Worm (Caenorhabditis elegans) whole organism, L4 larva: ENCODE measurements around the gene W02A2.9.

Experiments used
- Y48G9A.11 ChIP-seq: fragments of 200-800 bp; sonication (Bioruptor generic); IDR thresholded peaks from 2 replicates; pipeline ENCODE4 v1.3.6; 2022; ENCODE audit warnings: missing genetic modification reagents, missing genetic modification characterization, missing compliant biosample characterization
- nhr-102 ChIP-seq: sonication (generic microtip); optimal IDR thresholded peaks from 2 replicates; lab custom pipeline; 2016; ENCODE audit warnings: mild to moderate bottlenecking, missing genetic modification characterization, moderate library complexity, missing compliant biosample characterization
- unc-39 ChIP-seq: sonication (generic microtip); optimal IDR thresholded peaks from 2 replicates; lab custom pipeline; 2017; ENCODE audit warnings: missing biosample characterization, missing genetic modification characterization
- zag-1 ChIP-seq: fragments of 150-350 bp; optimal IDR thresholded peaks from 2 replicates; lab custom pipeline; 2014; ENCODE audit warnings: missing biosample characterization, missing genetic modification characterization

ce11 chrIV:13369120-13369842 is 21.8 kb downstream of the W02A2.9 start, which contains the start of gene agt-1:
- no peak for TF ChIP-seq unc-39 (tag; lab: Kevin White, UChicago)
- TF ChIP-seq zag-1: no peak
- 0 out of 2 replicates have a peak, but pooled peaks have one; percentile 17 for TF ChIP-seq Y48G9A.11 (GFP tag; lab: Robert Waterston, UW)
- TF ChIP-seq nhr-102 (tag; lab: Kevin White, UChicago): peak; percentile 4
